Worm (Caenorhabditis elegans) whole organism, L3 larva: Measurements from ENCODE around the gene F23F1.6.
A peak's percentile ranks its signal among the peaks of the same experiment; 100 is the strongest.

Experiments
- ZK546.5 ChIP-seq: sonication (generic microtip); optimal IDR thresholded peaks from 2 replicates; lab custom pipeline; 2017; ENCODE audit warnings: missing biosample characterization, missing genetic modification characterization
- ceh-28 ChIP-seq: fragments of 150-350 bp; optimal IDR thresholded peaks from 2 replicates; lab custom pipeline; 2014; ENCODE audit warnings: missing biosample characterization, missing genetic modification reagents, missing genetic modification characterization
- elt-3 ChIP-seq, 3 experiments: fragments of 150-350 bp in 1 of 3; sonication (generic microtip) in 2 of 3; optimal IDR thresholded peaks; 2 replicates in 2 of 3; 4 replicates in 1 of 3; lab custom pipeline; 2014 to 2017; ENCODE audit warnings: missing biosample characterization in 3 of 3, missing genetic modification characterization in 3 of 3
- nhr-12 ChIP-seq: fragments of 150-350 bp; optimal IDR thresholded peaks from 2 replicates; lab custom pipeline; 2014; ENCODE audit warnings: missing biosample characterization, missing genetic modification characterization
- nhr-23 ChIP-seq: fragments of 150-350 bp; optimal IDR thresholded peaks from 2 replicates; lab custom pipeline; 2014; ENCODE audit warnings: missing biosample characterization, missing genetic modification reagents, missing genetic modification characterization
- nhr-77 ChIP-seq: fragments of 150-350 bp; optimal IDR thresholded peaks from 2 replicates; lab custom pipeline; 2014; ENCODE audit warnings: missing biosample characterization, missing genetic modification characterization

ce11 chrII:43640-44039 lies 6.5 kb upstream of the F23F1.6 start, which contains the start of gene nfyc-1:
- TF ChIP-seq elt-3 (tag; optimal IDR thresholded peaks at IDR 0.05; lab: Kevin White, UChicago): no peak
- peak; percentile 65 for TF ChIP-seq nhr-23 (tag; lab: Kevin White, UChicago)
- no peak for TF ChIP-seq ZK546.5 (tag; lab: Kevin White, UChicago)
- TF ChIP-seq nhr-12 (tag; lab: Kevin White, UChicago): no peak
- TF ChIP-seq nhr-77: no peak
- no peak for TF ChIP-seq ceh-28 (tag; lab: Kevin White, UChicago)
